Worm (Caenorhabditis elegans) whole organism, mixed stage, embryonic: ENCODE measurements around the gene col-42.

Experiments used
- M03D4.4 ChIP-seq: sonication (generic microtip); optimal IDR thresholded peaks from 2 replicates; lab custom pipeline; 2017; ENCODE audit warnings: mild to moderate bottlenecking, missing genetic modification characterization, missing compliant biosample characterization
- bed-3 ChIP-seq: fragments of 200-800 bp; sonication (Bioruptor generic); optimal IDR thresholded peaks from 3 replicates; lab custom pipeline; 2018; ENCODE audit warnings: mild to moderate bottlenecking, missing genetic modification characterization, moderate library complexity, missing compliant biosample characterization
- blmp-1 ChIP-seq: fragments of 150-350 bp; optimal IDR thresholded peaks from 2 replicates; lab custom pipeline; 2014; ENCODE audit warnings: missing biosample characterization, missing genetic modification characterization
- ceh-39 ChIP-seq: fragments of 150-350 bp; optimal IDR thresholded peaks from 2 replicates; lab custom pipeline; 2014; ENCODE audit warnings: missing biosample characterization, missing genetic modification characterization
- ceh-43 ChIP-seq: fragments of 200-800 bp; sonication (Bioruptor generic); optimal IDR thresholded peaks from 2 replicates; lab custom pipeline; 2018; ENCODE audit warnings: mild to moderate bottlenecking, missing genetic modification characterization, moderate library complexity, missing compliant biosample characterization
- ceh-83 ChIP-seq: fragments of 200-800 bp; sonication (Bioruptor generic); optimal IDR thresholded peaks from 2 replicates; lab custom pipeline; 2018; ENCODE audit warnings: mild to moderate bottlenecking, missing genetic modification characterization, missing compliant biosample characterization
- ces-1 ChIP-seq: fragments of 150-350 bp; optimal IDR thresholded peaks from 2 replicates; lab custom pipeline; 2014; ENCODE audit warnings: missing biosample characterization, missing genetic modification reagents, missing genetic modification characterization
- cnd-1 ChIP-seq: fragments of 200-800 bp; sonication (Bioruptor generic); optimal IDR thresholded peaks from 2 replicates; lab custom pipeline; 2018; ENCODE audit warnings: mild to moderate bottlenecking, missing genetic modification characterization, missing compliant biosample characterization
- drap-1 ChIP-seq: fragments of 200-800 bp; sonication (Bioruptor generic); optimal IDR thresholded peaks from 3 replicates; lab custom pipeline; 2018; ENCODE audit warnings: mild to moderate bottlenecking, missing genetic modification characterization, missing compliant biosample characterization
- elt-1 ChIP-seq: sonication (generic microtip); optimal IDR thresholded peaks from 2 replicates; lab custom pipeline; 2017; ENCODE audit warnings: missing genetic modification characterization, mild to moderate bottlenecking, missing compliant biosample characterization, antibody characterized with exemption, moderate library complexity, borderline replicate concordance; ENCODE audit not compliant: insufficient read depth
- elt-3 ChIP-seq: fragments of 150-350 bp; optimal IDR thresholded peaks from 2 replicates; lab custom pipeline; 2014; ENCODE audit warnings: missing biosample characterization, missing genetic modification characterization
- flh-1 ChIP-seq: fragments of 200-800 bp; sonication (Bioruptor generic); optimal IDR thresholded peaks from 2 replicates; lab custom pipeline; 2018; ENCODE audit warnings: mild to moderate bottlenecking, missing genetic modification characterization, moderate library complexity, missing compliant biosample characterization
- ham-2 ChIP-seq: fragments of 200-800 bp; sonication (Bioruptor generic); optimal IDR thresholded peaks from 2 replicates; lab custom pipeline; 2018; ENCODE audit warnings: mild to moderate bottlenecking, missing genetic modification characterization, missing compliant biosample characterization
- hlh-1 ChIP-seq: fragments of 150-350 bp; optimal IDR thresholded peaks from 2 replicates; lab custom pipeline; 2014; ENCODE audit warnings: missing biosample characterization, missing genetic modification reagents, missing genetic modification characterization
- lin-13 ChIP-seq: fragments of 150-350 bp; optimal IDR thresholded peaks from 2 replicates; lab custom pipeline; 2014; ENCODE audit warnings: missing biosample characterization, missing genetic modification characterization
- lin-32 ChIP-seq: fragments of 200-800 bp; sonication (Bioruptor generic); optimal IDR thresholded peaks from 2 replicates; lab custom pipeline; 2018; ENCODE audit warnings: mild to moderate bottlenecking, missing genetic modification characterization, missing compliant biosample characterization
- lsy-2 ChIP-seq: fragments of 150-350 bp; optimal IDR thresholded peaks from 2 replicates; lab custom pipeline; 2014; ENCODE audit warnings: missing biosample characterization, missing genetic modification characterization
- mab-5 ChIP-seq: fragments of 150-350 bp; optimal IDR thresholded peaks from 2 replicates; lab custom pipeline; 2014; ENCODE audit warnings: missing biosample characterization, missing genetic modification characterization
- mep-1 ChIP-seq: fragments of 150-350 bp; optimal IDR thresholded peaks from 2 replicates; lab custom pipeline; 2017; ENCODE audit warnings: missing biosample characterization, missing genetic modification reagents, missing genetic modification characterization, inconsistent platforms
- mls-2 ChIP-seq: sonication (generic microtip); optimal IDR thresholded peaks from 2 replicates; lab custom pipeline; 2016; ENCODE audit warnings: mild to moderate bottlenecking, missing genetic modification characterization, moderate library complexity, missing compliant biosample characterization
- nhr-237 ChIP-seq: fragments of 150-350 bp; optimal IDR thresholded peaks from 2 replicates; lab custom pipeline; 2014; ENCODE audit warnings: missing biosample characterization, missing genetic modification characterization
- nhr-28 ChIP-seq: fragments of 150-350 bp; optimal IDR thresholded peaks from 2 replicates; lab custom pipeline; 2014; ENCODE audit warnings: missing biosample characterization, missing genetic modification characterization
- pha-4 ChIP-seq: fragments of 150-350 bp; optimal IDR thresholded peaks from 2 replicates; lab custom pipeline; 2018; ENCODE audit warnings: missing biosample characterization, missing genetic modification reagents, missing genetic modification characterization
- sem-2 ChIP-seq: fragments of 200-800 bp; sonication (Bioruptor generic); optimal IDR thresholded peaks from 2 replicates; lab custom pipeline; 2018; ENCODE audit warnings: mild to moderate bottlenecking, missing genetic modification characterization, missing compliant biosample characterization
- sptf-1 ChIP-seq: sonication (generic microtip); optimal IDR thresholded peaks from 2 replicates; lab custom pipeline; 2017; ENCODE audit warnings: mild to moderate bottlenecking, missing genetic modification characterization, moderate library complexity, missing compliant biosample characterization
- tbx-8 ChIP-seq: fragments of 200-800 bp; sonication (Bioruptor generic); optimal IDR thresholded peaks from 2 replicates; lab custom pipeline; 2018; ENCODE audit warnings: mild to moderate bottlenecking, missing genetic modification characterization, moderate library complexity, missing compliant biosample characterization
- unc-120 ChIP-seq: sonication (generic microtip); optimal IDR thresholded peaks from 2 replicates; lab custom pipeline; 2017; ENCODE audit warnings: missing genetic modification characterization, missing compliant biosample characterization; ENCODE audit not compliant: poor library complexity, severe bottlenecking
- unc-39 ChIP-seq: fragments of 150-350 bp; optimal IDR thresholded peaks from 2 replicates; lab custom pipeline; 2014; ENCODE audit warnings: missing biosample characterization, missing genetic modification characterization
- zip-8 ChIP-seq: fragments of 150-350 bp; optimal IDR thresholded peaks from 2 replicates; lab custom pipeline; 2014; ENCODE audit warnings: missing biosample characterization, missing genetic modification characterization
- ztf-11 ChIP-seq: fragments of 150-350 bp; optimal IDR thresholded peaks from 2 replicates; lab custom pipeline; 2014; ENCODE audit warnings: missing biosample characterization, missing genetic modification characterization

Gene col-42

ce11 chrV:18596240-18596639 is 42.0 kb upstream of the col-42 start:
- TF ChIP-seq hlh-1 (peak; percentile 73), ceh-83 (GFP tag; lab: Kevin White, UChicago) (no peak), lin-13 (no peak), blmp-1 (tag; lab: Kevin White, UChicago) (no peak), drap-1 (GFP tag; lab: Kevin White, UChicago) (peak; percentile 17), unc-120 (tag; lab: Kevin White, UChicago) (no peak), sptf-1 (no peak), mls-2 (tag; lab: Kevin White, UChicago) (no peak), tbx-8 (GFP tag; lab: Kevin White, UChicago) (no peak), pha-4 (tag; lab: Kevin White, UChicago) (no peak), flh-1 (GFP tag; lab: Kevin White, UChicago) (no peak), M03D4.4 (tag; lab: Kevin White, UChicago) (peak; percentile 36)

DNA sequence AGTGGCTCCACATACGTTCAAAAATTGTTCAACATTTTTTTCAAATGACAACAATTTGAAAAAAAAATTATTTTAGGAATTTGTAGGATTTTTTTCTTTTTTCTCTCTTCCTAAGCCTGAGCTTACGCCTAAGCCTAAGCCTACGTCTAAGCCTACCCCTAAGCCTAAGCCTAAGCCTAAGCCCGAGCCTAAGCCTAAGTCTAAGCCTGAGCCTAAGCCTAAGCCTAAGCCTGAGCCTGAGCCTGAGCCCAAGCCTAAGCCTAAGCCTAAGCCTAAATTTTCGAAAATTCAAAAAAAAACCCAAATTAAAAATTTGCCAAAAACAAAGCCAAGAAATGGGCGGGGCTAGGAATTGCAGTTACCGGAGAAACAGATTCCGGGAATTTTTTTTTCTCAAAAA is 40.5 kb upstream of the col-42 start:
- no peak for TF ChIP-seq unc-120 (tag; lab: Kevin White, UChicago)
- TF ChIP-seq pha-4 (tag; lab: Kevin White, UChicago) = no peak
- TF ChIP-seq lsy-2 (tag; lab: Kevin White, UChicago) = no peak
- no peak for TF ChIP-seq hlh-1
- TF ChIP-seq elt-3 (tag; lab: Kevin White, UChicago) = no peak
- TF ChIP-seq lin-13 = no peak
- TF ChIP-seq ces-1 = no peak
- no peak for TF ChIP-seq unc-39 (tag; lab: Kevin White, UChicago)
- no peak for TF ChIP-seq ceh-39 (tag; lab: Kevin White, UChicago)
- no peak for TF ChIP-seq zip-8 (tag; lab: Kevin White, UChicago)
- TF ChIP-seq cnd-1 (tag; lab: Kevin White, UChicago) = no peak
- TF ChIP-seq tbx-8 (GFP tag; lab: Kevin White, UChicago) = no peak
- TF ChIP-seq elt-1 (tag; lab: Kevin White, UChicago) = no peak
- no peak for TF ChIP-seq drap-1 (GFP tag; lab: Kevin White, UChicago)

- TF ChIP-seq sem-2 = no peak
- TF ChIP-seq ztf-11 (tag; lab: Kevin White, UChicago) = no peak
- TF ChIP-seq nhr-237 = no peak
- TF ChIP-seq mls-2 (tag; lab: Kevin White, UChicago) = no peak
- TF ChIP-seq mab-5 (tag; lab: Kevin White, UChicago) = no peak
- no peak for TF ChIP-seq elt-1 (tag; lab: Kevin White, UChicago)
- no peak for TF ChIP-seq cnd-1 (tag; lab: Kevin White, UChicago)
- no peak for TF ChIP-seq lin-32 (GFP tag; lab: Kevin White, UChicago)
- no peak for TF ChIP-seq lin-13
- no peak for TF ChIP-seq ceh-43 (GFP tag; lab: Kevin White, UChicago)
- no peak for TF ChIP-seq ham-2
- TF ChIP-seq sptf-1 = no peak
- TF ChIP-seq unc-120 (tag; lab: Kevin White, UChicago) = no peak
- no peak for TF ChIP-seq bed-3 (GFP tag; lab: Kevin White, UChicago)
- no peak for TF ChIP-seq ceh-83 (GFP tag; lab: Kevin White, UChicago)
- no peak for TF ChIP-seq blmp-1 (tag; lab: Kevin White, UChicago)
- TF ChIP-seq tbx-8 (GFP tag; lab: Kevin White, UChicago) = no peak
These were observed 32.8 kb upstream of the col-42 start for ce11 chrV:18605510-18605909.

- TF ChIP-seq ham-2 (peak; percentile 50), nhr-28 (tag; lab: Kevin White, UChicago) (no peak)
These were observed 25.1 kb upstream of the col-42 start for ce11 chrV:18613164-18613563.

DNA sequence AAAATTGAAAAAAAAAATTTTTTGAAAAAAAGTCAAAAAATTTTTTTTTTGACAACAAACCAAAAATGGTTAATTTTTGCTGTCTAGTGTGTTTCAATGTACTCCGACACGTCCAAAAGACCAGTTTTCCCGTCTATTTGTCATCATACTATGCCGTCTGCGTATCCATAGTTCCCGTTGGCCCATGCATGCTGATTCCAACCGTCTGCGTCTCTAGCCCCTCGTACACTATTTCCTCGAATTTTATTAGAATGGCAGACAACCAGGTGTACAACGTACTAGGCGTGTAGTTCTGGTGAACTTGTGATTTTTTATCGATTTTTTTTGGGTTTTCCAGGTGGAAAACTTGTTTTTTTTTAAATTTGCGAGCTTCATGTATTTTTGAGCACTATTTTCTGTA is 23.8 kb upstream of the col-42 start:
- TF ChIP-seq mab-5 (tag; lab: Kevin White, UChicago) (no peak), unc-120 (tag; lab: Kevin White, UChicago) (peak; percentile 20), mep-1 (tag; lab: Kevin White, UChicago) (peak; percentile 36)
